Fruit fly (Drosophila melanogaster) whole organism, embryonic: ENCODE data around the gene Nmdar2.

ENCODE experiments used
- Abd-B ChIP-seq: fragments of 200-800 bp; sonication (Bioruptor generic); optimal IDR thresholded peaks from 2 replicates; lab custom pipeline; 2018; ENCODE audit warnings: missing biosample characterization, mild to moderate bottlenecking, missing genetic modification characterization, moderate library complexity
- CG10274 ChIP-seq: fragments of 200-800 bp; sonication (Bioruptor generic); optimal IDR thresholded peaks from 3 replicates; lab custom pipeline; 2017; ENCODE audit warnings: missing biosample characterization, mild to moderate bottlenecking, missing genetic modification characterization
- CG10979 ChIP-seq: fragments of 200-800 bp; sonication (Bioruptor generic); optimal IDR thresholded peaks from 2 replicates; lab custom pipeline; 2018; ENCODE audit warnings: missing biosample characterization, mild to moderate bottlenecking, missing genetic modification characterization, moderate library complexity
- CG13624 ChIP-seq: fragments of 200-800 bp; sonication (Bioruptor generic); optimal IDR thresholded peaks from 2 replicates; lab custom pipeline; 2016; ENCODE audit warnings: missing biosample characterization, missing genetic modification characterization
- CG14860 ChIP-seq: fragments of 200-800 bp; sonication (Bioruptor generic); IDR thresholded peaks from 3 replicates; pipeline ENCODE4 v1.3.6; 2022; ENCODE audit warnings: missing biosample characterization, missing genetic modification characterization; ENCODE audit not compliant: partially characterized antibody
- CG15073 ChIP-seq: fragments of 200-800 bp; sonication (Bioruptor generic); optimal IDR thresholded peaks from 2 replicates; lab custom pipeline; 2016; ENCODE audit warnings: missing biosample characterization, missing genetic modification characterization
- CG15479 ChIP-seq: fragments of 200-800 bp; sonication (Bioruptor generic); optimal IDR thresholded peaks from 3 replicates; lab custom pipeline; 2019; ENCODE audit warnings: missing biosample characterization, mild to moderate bottlenecking, missing genetic modification characterization, moderate library complexity
- CG31388 ChIP-seq: fragments of 200-800 bp; sonication (Bioruptor generic); optimal IDR thresholded peaks from 2 replicates; lab custom pipeline; 2016; ENCODE audit warnings: missing biosample characterization, missing genetic modification characterization
- CG34376 ChIP-seq: fragments of 200-800 bp; sonication (Bioruptor generic); optimal IDR thresholded peaks from 2 replicates; lab custom pipeline; 2018; ENCODE audit warnings: missing biosample characterization, mild to moderate bottlenecking, missing genetic modification characterization
- CG9817 ChIP-seq: fragments of 200-800 bp; sonication (Bioruptor generic); optimal IDR thresholded peaks from 2 replicates; lab custom pipeline; 2018; ENCODE audit warnings: missing biosample characterization, mild to moderate bottlenecking, missing genetic modification characterization, moderate library complexity
- CTCF ChIP-seq: fragments of 200-800 bp; sonication (Bioruptor generic); optimal IDR thresholded peaks from 2 replicates; lab custom pipeline; 2017; ENCODE audit warnings: missing biosample characterization, mild to moderate bottlenecking, missing genetic modification characterization, moderate library complexity
- D19B ChIP-seq: fragments of 200-800 bp; sonication (Bioruptor generic); optimal IDR thresholded peaks from 2 replicates; lab custom pipeline; 2017; ENCODE audit warnings: missing biosample characterization, mild to moderate bottlenecking, missing genetic modification characterization
- Deaf1 ChIP-seq: fragments of 200-800 bp; optimal IDR thresholded peaks from 3 replicates; lab custom pipeline; 2019; ENCODE audit warnings: missing biosample characterization, mild to moderate bottlenecking, missing genetic modification characterization, moderate library complexity
- Drgx ChIP-seq: fragments of 200-800 bp; sonication (Bioruptor generic); IDR thresholded peaks from 2 replicates; pipeline ENCODE4 v1.3.6; 2022; ENCODE audit warnings: missing biosample characterization, missing genetic modification characterization
- Ets65A ChIP-seq: fragments of 200-800 bp; sonication (Bioruptor generic); peaks from one replicate; lab custom pipeline; 2016; ENCODE audit warnings: missing biosample characterization, missing genetic modification characterization
- Fer1 ChIP-seq: fragments of 200-800 bp; sonication (Bioruptor generic); optimal IDR thresholded peaks from 2 replicates; lab custom pipeline; 2017; ENCODE audit warnings: missing biosample characterization, mild to moderate bottlenecking, missing genetic modification characterization
- HLHmδ ChIP-seq: fragments of 200-800 bp; sonication (Bioruptor generic); optimal IDR thresholded peaks from 2 replicates; lab custom pipeline; 2018; ENCODE audit warnings: missing biosample characterization, mild to moderate bottlenecking, missing genetic modification characterization, moderate library complexity
- Hr39 ChIP-seq: fragments of >200 bp; optimal IDR thresholded peaks from 2 replicates; lab custom pipeline; 2017
- Lhr ChIP-seq: fragments of 200-800 bp; sonication (Bioruptor generic); optimal IDR thresholded peaks from 3 replicates; lab custom pipeline; 2017; ENCODE audit warnings: mild to moderate bottlenecking, missing biosample characterization, missing genetic modification reagents, missing genetic modification characterization
- MTF-1 ChIP-seq: fragments of 200-800 bp; sonication (Bioruptor generic); optimal IDR thresholded peaks from 2 replicates; lab custom pipeline; 2018; ENCODE audit warnings: missing biosample characterization, mild to moderate bottlenecking, missing genetic modification characterization, borderline replicate concordance
- NC2α ChIP-seq: fragments of 200-800 bp; sonication (Bioruptor generic); optimal IDR thresholded peaks from 2 replicates; lab custom pipeline; 2016; ENCODE audit warnings: missing biosample characterization, missing genetic modification characterization
- Optix ChIP-seq: fragments of 200-800 bp; sonication (Bioruptor generic); IDR thresholded peaks from 3 replicates; pipeline ENCODE4 v1.3.6; 2022; ENCODE audit warnings: missing biosample characterization, missing genetic modification characterization
- Pdp1 ChIP-seq, 2 experiments: fragments of 200-800 bp; sonication (Bioruptor generic); optimal IDR thresholded peaks; 3 replicates each; lab custom pipeline; 2016; ENCODE audit warnings: missing biosample characterization in 2 of 2, missing genetic modification characterization in 2 of 2, mild to moderate bottlenecking in 1 of 2, moderate library complexity in 1 of 2
- Six4 ChIP-seq: fragments of 200-800 bp; sonication (Bioruptor generic); optimal IDR thresholded peaks from 2 replicates; lab custom pipeline; 2016; ENCODE audit warnings: missing biosample characterization, missing genetic modification characterization
- Vsx1 ChIP-seq: fragments of 200-800 bp; sonication (Bioruptor generic); optimal IDR thresholded peaks from 2 replicates; lab custom pipeline; 2017; ENCODE audit warnings: missing biosample characterization, mild to moderate bottlenecking, missing genetic modification characterization, missing genetic modification reagents
- abd-A ChIP-seq: fragments of 200-800 bp; sonication (Bioruptor generic); optimal IDR thresholded peaks from 3 replicates; lab custom pipeline; 2019; ENCODE audit warnings: missing biosample characterization, mild to moderate bottlenecking, missing genetic modification characterization, moderate library complexity
- ato ChIP-seq: fragments of 200-800 bp; sonication (Bioruptor generic); IDR thresholded peaks from 2 replicates; pipeline ENCODE4 v1.3.6; 2022; ENCODE audit warnings: missing biosample characterization, missing genetic modification characterization; ENCODE audit not compliant: partially characterized antibody
- bcd ChIP-seq: fragments of 200-800 bp; sonication (Bioruptor generic); optimal IDR thresholded peaks from 2 replicates; lab custom pipeline; 2017; ENCODE audit warnings: missing biosample characterization, mild to moderate bottlenecking, missing genetic modification characterization
- cato ChIP-seq: fragments of 200-800 bp; sonication (Bioruptor generic); optimal IDR thresholded peaks from 2 replicates; lab custom pipeline; 2016; ENCODE audit warnings: missing biosample characterization, missing genetic modification characterization, borderline replicate concordance
- gfzf ChIP-seq: fragments of 200-800 bp; sonication (Bioruptor generic); optimal IDR thresholded peaks from 2 replicates; lab custom pipeline; 2016; ENCODE audit warnings: missing biosample characterization, mild to moderate bottlenecking, missing genetic modification characterization, moderate library complexity
- gsb-n ChIP-seq: fragments of 200-800 bp; sonication (Bioruptor generic); optimal IDR thresholded peaks from 3 replicates; lab custom pipeline; 2018; ENCODE audit warnings: missing biosample characterization, mild to moderate bottlenecking, missing genetic modification characterization
- gt ChIP-seq: fragments of 200-800 bp; sonication (Bioruptor generic); IDR thresholded peaks from 2 replicates; pipeline ENCODE4 v1.3.6; 2022; ENCODE audit warnings: missing biosample characterization, missing genetic modification characterization
- h ChIP-seq: fragments of >200 bp; optimal IDR thresholded peaks from 2 replicates; lab custom pipeline; 2017
- ind ChIP-seq: fragments of 200-800 bp; sonication (Bioruptor generic); optimal IDR thresholded peaks from 3 replicates; lab custom pipeline; 2016; ENCODE audit warnings: missing biosample characterization, missing genetic modification characterization
- knrl ChIP-seq: fragments of 200-800 bp; sonication (Bioruptor generic); IDR thresholded peaks from 3 replicates; pipeline ENCODE4 v1.3.6; 2022; ENCODE audit warnings: missing biosample characterization, missing genetic modification characterization; ENCODE audit not compliant: partially characterized antibody
- lab ChIP-seq: fragments of 200-800 bp; sonication (Bioruptor generic); optimal IDR thresholded peaks from 3 replicates; lab custom pipeline; 2017; ENCODE audit warnings: missing biosample characterization, missing genetic modification characterization, mild to moderate bottlenecking, moderate library complexity, missing genetic modification reagents
- oc ChIP-seq: fragments of 200-800 bp; sonication (Bioruptor generic); optimal IDR thresholded peaks from 2 replicates; lab custom pipeline; 2018; ENCODE audit warnings: missing biosample characterization, mild to moderate bottlenecking, missing genetic modification characterization, moderate library complexity
- schlank ChIP-seq: fragments of 200-800 bp; sonication (Bioruptor generic); optimal IDR thresholded peaks from 2 replicates; lab custom pipeline; 2018; ENCODE audit warnings: missing biosample characterization, mild to moderate bottlenecking, missing genetic modification characterization
- scrt ChIP-seq: fragments of 200-800 bp; sonication (Bioruptor generic); optimal IDR thresholded peaks from 2 replicates; lab custom pipeline; 2018; ENCODE audit warnings: missing biosample characterization, mild to moderate bottlenecking, missing genetic modification characterization, moderate library complexity
- ssp ChIP-seq: fragments of 200-800 bp; sonication (Bioruptor generic); IDR thresholded peaks from 2 replicates; pipeline ENCODE4 v1.3.6; 2022; ENCODE audit warnings: missing biosample characterization, missing genetic modification characterization
- tx ChIP-seq: fragments of 200-800 bp; sonication (Bioruptor generic); optimal IDR thresholded peaks from 2 replicates; lab custom pipeline; 2016; ENCODE audit warnings: missing biosample characterization, missing genetic modification characterization
- unpg ChIP-seq: fragments of 200-800 bp; sonication (Bioruptor generic); optimal IDR thresholded peaks from 3 replicates; lab custom pipeline; 2018; ENCODE audit warnings: missing biosample characterization, mild to moderate bottlenecking, missing genetic modification characterization, moderate library complexity

Nmdar2 gene

DNA sequence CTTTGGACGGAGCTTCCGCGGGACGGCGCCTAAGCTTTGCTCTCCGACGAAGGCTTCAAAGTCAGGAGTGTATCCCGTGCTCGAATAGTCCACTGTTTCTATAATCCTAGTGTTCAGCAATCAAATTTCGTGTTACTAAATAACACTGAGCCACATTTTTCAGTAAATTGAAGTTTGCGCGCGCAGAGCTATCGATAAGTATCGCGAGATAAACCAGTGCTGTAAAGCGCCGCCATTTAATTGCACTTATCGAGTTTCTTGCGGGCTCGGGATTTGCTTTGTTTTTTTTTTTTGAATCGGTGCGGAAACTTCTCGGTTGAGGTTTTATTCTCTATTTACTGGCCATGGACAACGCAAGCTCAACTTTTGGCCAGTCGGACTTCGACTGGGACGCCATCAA lies 30.8 kb downstream of the Nmdar2 start, which contains the start of the genes Rab27 and mei-38 (continued):
- TF ChIP-seq abd-A (tag; lab: Kevin White, UChicago): no peak
- peak; percentile 60; the same call in 2 of the 3 replicates for TF ChIP-seq knrl (GFP tag; lab: Robert Waterston, UW)
- TF ChIP-seq Six4 (GFP tag; lab: Kevin White, UChicago): no peak
- no peak for TF ChIP-seq CG31388 (GFP tag; lab: Kevin White, UChicago)
- no peak for TF ChIP-seq CG10274 (GFP tag; lab: Kevin White, UChicago)
- no peak for TF ChIP-seq CG10979
- TF ChIP-seq ind: no peak
- no peak for TF ChIP-seq h
- peak; percentile 2 for TF ChIP-seq Abd-B (GFP tag; lab: Kevin White, UChicago)
- no peak for TF ChIP-seq cato (GFP tag; lab: Kevin White, UChicago)
- TF ChIP-seq gsb-n (tag; lab: Kevin White, UChicago): no peak
- no peak for TF ChIP-seq ssp
- no peak for TF ChIP-seq oc (tag; lab: Kevin White, UChicago)
- peak; percentile 70 for TF ChIP-seq Ets65A
- no peak for TF ChIP-seq NC2α
- TF ChIP-seq CG14860 (GFP tag; lab: Robert Waterston, UW): no peak
- peak; percentile 39 for TF ChIP-seq CG13624
- no peak for TF ChIP-seq CTCF (GFP tag; lab: Kevin White, UChicago)
- no peak for TF ChIP-seq D19B (GFP tag; lab: Kevin White, UChicago)
- TF ChIP-seq bcd: no peak
- no peak for TF ChIP-seq HLHmδ (GFP tag; lab: Kevin White, UChicago)
- TF ChIP-seq Lhr (GFP tag; lab: Kevin White, UChicago): no peak
- TF ChIP-seq MTF-1 (GFP tag; lab: Kevin White, UChicago): no peak
- TF ChIP-seq Optix: no peak
- TF ChIP-seq CG9817 (tag; lab: Kevin White, UChicago): no peak
- TF ChIP-seq Vsx1: no peak
- TF ChIP-seq gt (GFP tag; lab: Robert Waterston, UW): no peak
- TF ChIP-seq unpg: no peak
- TF ChIP-seq gfzf (GFP tag; lab: Kevin White, UChicago): peak; percentile 57
- TF ChIP-seq CG15073: no peak
- TF ChIP-seq CG34376 (GFP tag; lab: Kevin White, UChicago): no peak
- no peak for TF ChIP-seq tx (GFP tag; lab: Kevin White, UChicago)
- no peak for TF ChIP-seq Hr39 (lab: Kevin White, UChicago)
- peak; percentile 37 for TF ChIP-seq lab
- peak; percentile 33; the same call in 1 of the 2 replicates for TF ChIP-seq ato (GFP tag; lab: Robert Waterston, UW)

DNA sequence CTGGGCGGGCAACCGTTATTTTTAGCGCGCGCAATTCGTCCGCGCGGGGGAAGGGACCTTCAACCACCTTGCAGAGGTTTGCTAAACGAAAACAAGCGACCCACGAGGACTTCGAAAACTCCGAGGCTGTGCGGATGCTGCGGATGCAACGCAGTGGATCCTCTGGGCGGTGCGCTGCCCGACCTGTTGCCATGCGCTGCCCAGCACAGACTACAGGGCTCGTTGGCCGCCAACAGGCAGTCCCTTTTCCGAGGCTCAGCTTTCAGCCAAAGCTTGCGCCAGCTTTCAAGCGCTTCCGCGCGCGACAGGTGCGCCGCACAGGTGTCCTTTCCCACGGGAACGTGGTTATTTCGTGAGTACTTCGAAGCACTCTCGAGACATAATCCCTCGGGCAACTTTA lies 31.2 kb downstream of the Nmdar2 start:
- TF ChIP-seq scrt (GFP tag; lab: Kevin White, UChicago) (peak; percentile 92), Pdp1 (GFP tag; optimal IDR thresholded peaks at IDR 0.05; lab: Kevin White, UChicago) (no peak), schlank (tag; lab: Kevin White, UChicago) (no peak), Deaf1 (peak; percentile 43), CG15479 (GFP tag; lab: Kevin White, UChicago) (no peak), Drgx (0 out of 2 replicates have a peak, but pooled peaks have one; percentile 3), Fer1 (GFP tag; lab: Kevin White, UChicago) (peak; percentile 87)
